Worm (Caenorhabditis elegans): ENCODE measurements around the gene ttr-37.

ttr-37 gene

DNA sequence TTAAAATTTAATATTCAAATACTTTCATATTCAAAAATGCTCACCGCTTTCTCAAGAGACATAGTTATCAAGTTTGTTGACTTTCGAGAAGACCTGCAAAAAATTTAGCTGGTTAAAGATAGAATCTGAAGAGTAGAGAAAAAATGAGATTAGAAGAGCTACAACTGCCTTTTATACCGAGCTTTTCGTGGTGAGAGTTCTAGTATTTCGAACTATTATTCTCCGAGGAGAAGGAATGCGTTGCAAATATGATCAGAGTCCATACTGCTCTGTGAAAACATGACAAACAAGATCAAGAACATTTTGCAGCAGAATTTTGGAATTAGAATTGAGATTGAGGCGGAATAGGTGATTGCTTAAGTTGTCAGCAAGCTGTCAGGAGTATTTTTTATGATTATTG lies 23.7 kb upstream of the ttr-37 start, which contains the start of gene F56C3.4:
Gene F56C3.4 (minus strand): TSS at position 101 of the 400 bp plus-strand sequence.
- TF ChIP-seq klf-2 (GFP tag; conservative IDR thresholded peaks at IDR 0.05) = no peak
- no peak for TF ChIP-seq ref-1 (GFP tag; conservative IDR thresholded peaks at IDR 0.05)

- TF ChIP-seq klf-2 (GFP tag; conservative IDR thresholded peaks at IDR 0.05) = no peak
- TF ChIP-seq ref-1 (GFP tag; conservative IDR thresholded peaks at IDR 0.05) = no peak
- TF ChIP-seq med-1 (GFP tag; optimal IDR thresholded peaks at IDR 0.05; ENCODE audit: insufficient read depth) = no peak
- no peak for TF ChIP-seq ztf-29 (GFP tag; IDR thresholded peaks at IDR 0.05)
- no peak for TF ChIP-seq T22C8.4 (GFP tag; IDR thresholded peaks at IDR 0.05)
- no peak for TF ChIP-seq tab-1 (GFP tag; IDR thresholded peaks at IDR 0.05)
- TF ChIP-seq ztf-23 (GFP tag; IDR thresholded peaks at IDR 0.05) = no peak
- TF ChIP-seq flt-1 (GFP tag; IDR thresholded peaks at IDR 0.05) = no peak
- TF ChIP-seq cog-1 (tag; optimal IDR thresholded peaks at IDR 0.05) = no peak
Observed at ce11 chrX:1358295-1358694, 21.3 kb upstream of the ttr-37 start, which contains the start of gene F56C3.3. Gene F56C3.3 (minus strand): TSS chrX:1358395.

ce11 chrX:1344818-1345217 lies 7.8 kb upstream of the ttr-37 start:
- TF ChIP-seq ztf-23 (GFP tag; IDR thresholded peaks at IDR 0.05) = 0 out of 2 replicates have a peak, but pooled peaks have one; percentile 66
- TF ChIP-seq med-1 (GFP tag; optimal IDR thresholded peaks at IDR 0.05; ENCODE audit: insufficient read depth) = peak; percentile 26
- TF ChIP-seq ztf-29 (GFP tag; IDR thresholded peaks at IDR 0.05) = no peak
- peak; percentile 84 for TF ChIP-seq T22C8.4 (GFP tag; IDR thresholded peaks at IDR 0.05)
- TF ChIP-seq flt-1 (GFP tag; IDR thresholded peaks at IDR 0.05) = peak; percentile 63
- TF ChIP-seq cog-1 (tag; optimal IDR thresholded peaks at IDR 0.05) = peak; percentile 86
- TF ChIP-seq klf-2 (GFP tag; conservative IDR thresholded peaks at IDR 0.05) = 0 out of 2 replicates have a peak, but pooled peaks have one; percentile 21
- TF ChIP-seq tab-1 (GFP tag; IDR thresholded peaks at IDR 0.05) = no peak; the same call in 1 of the 2 replicates

ce11 chrX:1344321-1344720 lies 7.3 kb upstream of the ttr-37 start, which contains the start of gene ins-39:
Gene ins-39 (minus strand): TSS chrX:1344421.
- TF ChIP-seq klf-2 (GFP tag; conservative IDR thresholded peaks at IDR 0.05) = no peak
- TF ChIP-seq T22C8.4 (GFP tag; IDR thresholded peaks at IDR 0.05) = no peak
- TF ChIP-seq flt-1 (GFP tag; IDR thresholded peaks at IDR 0.05) = no peak

DNA sequence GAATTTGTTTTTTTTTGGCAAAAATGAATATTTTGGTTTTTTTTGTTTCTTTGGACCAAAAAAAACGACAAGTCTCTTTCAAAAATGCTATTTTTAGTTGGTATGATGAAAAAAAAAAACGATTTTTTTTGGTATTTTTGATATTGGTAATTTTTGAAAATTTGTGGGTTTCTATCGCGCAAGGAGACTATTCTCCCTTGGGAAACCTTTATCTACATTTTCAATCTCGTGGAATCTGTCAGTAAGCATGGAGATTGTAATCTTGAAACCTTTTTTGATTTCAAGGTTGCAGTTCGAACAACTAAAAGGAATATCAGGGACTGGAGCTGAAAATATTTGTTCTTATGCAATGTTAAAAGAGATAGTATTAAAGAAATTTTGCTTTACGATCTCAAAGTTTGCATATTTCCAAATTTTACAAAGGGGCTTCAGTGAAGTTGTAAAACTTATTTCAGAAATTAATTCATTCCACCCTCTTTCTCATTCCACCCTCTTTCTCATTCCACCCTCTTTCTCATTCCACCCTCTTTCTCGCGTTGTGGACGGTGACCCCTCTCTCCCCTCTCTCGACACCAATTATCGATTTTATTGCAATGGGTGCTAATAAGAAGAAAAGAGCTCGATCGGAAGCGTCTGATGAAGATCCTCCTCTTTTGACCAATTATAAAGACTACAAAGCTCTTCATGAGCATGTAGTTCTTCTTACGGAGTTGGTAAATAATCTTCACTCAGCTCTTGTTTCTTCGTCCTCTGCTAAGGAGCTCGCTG lies 2.1 kb upstream of the ttr-37 start:
- TF ChIP-seq ztf-29 (GFP tag; IDR thresholded peaks at IDR 0.05) (no peak), T22C8.4 (GFP tag; IDR thresholded peaks at IDR 0.05) (0 out of 2 replicates have a peak, but pooled peaks have one; percentile 57)

DNA sequence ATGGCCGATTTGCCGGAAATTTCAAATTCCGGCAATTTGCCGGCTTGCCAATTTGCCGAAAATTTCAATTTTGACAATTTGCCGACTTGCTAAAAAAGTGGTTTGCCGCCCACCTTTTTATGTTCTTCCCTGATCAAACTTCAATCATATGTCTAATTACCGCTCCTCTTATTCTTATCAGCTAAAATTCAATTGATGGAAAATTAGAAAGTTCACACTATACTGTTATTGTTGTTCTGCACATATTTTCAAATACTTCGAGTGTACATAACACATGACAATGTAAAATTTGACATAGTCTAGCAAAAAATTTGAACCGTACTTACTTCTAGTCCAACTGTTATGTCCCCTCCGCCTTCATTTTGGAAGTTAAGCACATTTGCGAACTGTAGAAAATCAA lies 859 bp upstream of the ttr-37 start:
- no peak for TF ChIP-seq ref-1 (GFP tag; conservative IDR thresholded peaks at IDR 0.05)
- TF ChIP-seq ztf-29 (GFP tag; IDR thresholded peaks at IDR 0.05) = no peak
- TF ChIP-seq flt-1 (GFP tag; IDR thresholded peaks at IDR 0.05) = no peak
- no peak for TF ChIP-seq med-1 (GFP tag; optimal IDR thresholded peaks at IDR 0.05; ENCODE audit: insufficient read depth)
- TF ChIP-seq klf-2 (GFP tag; conservative IDR thresholded peaks at IDR 0.05) = no peak
- TF ChIP-seq T22C8.4 (GFP tag; IDR thresholded peaks at IDR 0.05) = no peak
- TF ChIP-seq cog-1 (tag; optimal IDR thresholded peaks at IDR 0.05) = no peak
- no peak for TF ChIP-seq ztf-23 (GFP tag; IDR thresholded peaks at IDR 0.05)
- no peak for TF ChIP-seq tab-1 (GFP tag; IDR thresholded peaks at IDR 0.05)

DNA sequence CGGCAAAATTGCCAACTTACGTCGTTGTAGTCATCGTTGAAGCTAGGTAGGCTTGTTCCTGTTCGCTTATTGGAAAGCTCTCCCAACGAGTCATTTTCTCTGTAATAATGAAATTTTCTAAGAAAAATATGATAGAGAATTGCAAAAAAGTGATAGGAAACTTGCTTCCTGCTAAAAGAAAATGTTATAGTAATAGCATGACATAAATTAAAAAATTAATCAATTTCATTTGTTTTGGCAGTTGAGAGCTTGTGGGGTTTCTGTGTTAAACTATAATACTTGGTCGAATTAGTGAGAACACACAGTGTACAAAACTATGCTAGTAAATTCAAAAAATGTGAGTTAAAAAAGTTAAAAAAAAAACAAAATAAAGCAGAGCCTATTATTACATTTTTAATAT lies 7.1 kb downstream of the ttr-37 start, which contains the start of gene F21E9.2:
Gene F21E9.2 (minus strand): TSS at position 101 of the 400 bp plus-strand sequence.
- TF ChIP-seq T22C8.4 (GFP tag; IDR thresholded peaks at IDR 0.05) = no peak
- TF ChIP-seq cog-1 (tag; optimal IDR thresholded peaks at IDR 0.05) = no peak
- no peak for TF ChIP-seq med-1 (GFP tag; optimal IDR thresholded peaks at IDR 0.05; ENCODE audit: insufficient read depth)
- no peak for TF ChIP-seq ztf-29 (GFP tag; IDR thresholded peaks at IDR 0.05)
- no peak for TF ChIP-seq klf-2 (GFP tag; conservative IDR thresholded peaks at IDR 0.05)
- TF ChIP-seq ref-1 (GFP tag; conservative IDR thresholded peaks at IDR 0.05) = no peak

ce11 chrX:1327201-1327600 lies 9.8 kb downstream of the ttr-37 start:
- TF ChIP-seq ztf-23 (GFP tag; IDR thresholded peaks at IDR 0.05) (no peak), klf-2 (GFP tag; conservative IDR thresholded peaks at IDR 0.05) (no peak)

DNA sequence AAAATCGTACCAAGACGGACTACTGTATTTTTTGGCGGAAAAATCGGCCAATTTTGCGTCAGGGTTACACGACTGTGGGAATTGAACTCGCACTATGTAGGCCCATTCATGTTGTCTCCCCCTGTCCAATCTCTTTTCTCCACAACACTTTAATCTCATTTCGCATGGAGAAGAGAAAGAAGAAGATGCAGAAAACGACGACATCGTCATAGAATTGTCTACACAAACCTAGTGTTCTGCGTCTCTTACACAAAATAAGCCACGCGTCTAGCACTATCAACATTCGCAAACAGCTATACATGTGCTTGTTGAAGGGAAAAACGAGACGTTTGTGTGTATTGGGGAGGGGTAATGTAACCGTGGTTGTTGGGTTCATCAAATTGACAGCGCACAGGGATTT lies 14.0 kb downstream of the ttr-37 start:
- no peak for TF ChIP-seq ztf-23 (GFP tag; IDR thresholded peaks at IDR 0.05)
- TF ChIP-seq T22C8.4 (GFP tag; IDR thresholded peaks at IDR 0.05) = no peak
- no peak for TF ChIP-seq klf-2 (GFP tag; conservative IDR thresholded peaks at IDR 0.05)
- TF ChIP-seq cog-1 (tag; optimal IDR thresholded peaks at IDR 0.05) = peak; percentile 9
- 0 out of 2 replicates have a peak, but pooled peaks have one; percentile 34 for TF ChIP-seq flt-1 (GFP tag; IDR thresholded peaks at IDR 0.05)
- no peak for TF ChIP-seq med-1 (GFP tag; optimal IDR thresholded peaks at IDR 0.05; ENCODE audit: insufficient read depth)
- no peak for TF ChIP-seq ref-1 (GFP tag; conservative IDR thresholded peaks at IDR 0.05)

DNA sequence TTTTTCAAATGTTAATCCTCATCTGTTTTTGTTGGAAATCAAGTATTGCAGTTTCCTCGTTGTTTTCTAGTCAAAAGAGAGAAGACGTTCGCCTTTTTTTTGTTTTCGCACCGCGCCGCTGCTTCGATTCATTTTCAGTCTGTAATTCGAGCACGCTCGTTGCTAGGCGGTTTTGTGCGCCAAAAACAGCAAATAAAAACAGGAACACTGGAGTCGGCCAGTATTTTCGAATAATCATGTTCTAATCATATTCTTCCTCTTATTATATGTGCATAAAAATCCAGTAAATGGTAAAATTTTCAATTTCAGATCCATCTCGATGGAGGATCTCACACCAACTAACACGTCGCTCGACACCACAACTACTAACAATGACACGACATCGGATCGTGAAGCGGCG lies 15.9 kb downstream of the ttr-37 start, which contains the start of gene pdk-1:
Gene pdk-1 (plus strand): TSS at position 301 of the 400 bp plus-strand sequence.
- no peak for TF ChIP-seq cog-1 (tag; optimal IDR thresholded peaks at IDR 0.05)
- no peak for TF ChIP-seq ztf-23 (GFP tag; IDR thresholded peaks at IDR 0.05)
- no peak for TF ChIP-seq ref-1 (GFP tag; conservative IDR thresholded peaks at IDR 0.05)
- no peak for TF ChIP-seq med-1 (GFP tag; optimal IDR thresholded peaks at IDR 0.05; ENCODE audit: insufficient read depth)
- no peak for TF ChIP-seq flt-1 (GFP tag; IDR thresholded peaks at IDR 0.05)
- TF ChIP-seq ztf-29 (GFP tag; IDR thresholded peaks at IDR 0.05) = no peak
- no peak for TF ChIP-seq tab-1 (GFP tag; IDR thresholded peaks at IDR 0.05)
- TF ChIP-seq T22C8.4 (GFP tag; IDR thresholded peaks at IDR 0.05) = no peak
- TF ChIP-seq klf-2 (GFP tag; conservative IDR thresholded peaks at IDR 0.05) = no peak

Data from whole organism, midembryonic.